Worm (Caenorhabditis elegans) whole organism, young adult: Measurements from ENCODE around the gene F22B3.10.

ENCODE experiments used
- C17E4.6 ChIP-seq: fragments of 200-800 bp; sonication (Bioruptor generic); IDR thresholded peaks from 2 replicates; pipeline ENCODE4 v1.3.6; 2022; ENCODE audit warnings: missing genetic modification reagents, missing genetic modification characterization, missing compliant biosample characterization
- F37B4.10 ChIP-seq: fragments of 200-800 bp; sonication (Bioruptor generic); IDR thresholded peaks from 2 replicates; pipeline ENCODE4 v1.3.6; 2022; ENCODE audit warnings: missing genetic modification characterization, missing compliant biosample characterization
- F49E8.2 ChIP-seq: sonication (generic microtip); optimal IDR thresholded peaks from 3 replicates; lab custom pipeline; 2017; ENCODE audit warnings: missing genetic modification characterization, mild to moderate bottlenecking, missing compliant biosample characterization, antibody characterized with exemption, moderate library complexity; ENCODE audit not compliant: insufficient read depth
- F55B11.4 ChIP-seq: sonication (generic microtip); optimal IDR thresholded peaks from 2 replicates; lab custom pipeline; 2016; ENCODE audit warnings: missing compliant biosample characterization, missing genetic modification characterization, borderline replicate concordance; ENCODE audit not compliant: insufficient read depth
- Y56A3A.18 ChIP-seq: fragments of 200-800 bp; sonication (Bioruptor generic); IDR thresholded peaks from 2 replicates; pipeline ENCODE4 v1.3.6; 2022; ENCODE audit warnings: missing genetic modification reagents, missing genetic modification characterization, missing compliant biosample characterization
- Y67H2A.10 ChIP-seq: fragments of 200-800 bp; sonication (Bioruptor generic); conservative IDR thresholded peaks from 2 replicates; pipeline ENCODE4 v1.3.6; 2022; ENCODE audit warnings: missing genetic modification reagents, missing genetic modification characterization, missing compliant biosample characterization
- akir-1 ChIP-seq: fragments of 200-800 bp; sonication (Bioruptor generic); optimal IDR thresholded peaks from 2 replicates; lab custom pipeline; 2018; ENCODE audit warnings: mild to moderate bottlenecking, missing genetic modification characterization, moderate library complexity, missing compliant biosample characterization
- atf-7 ChIP-seq: sonication (generic microtip); optimal IDR thresholded peaks from 2 replicates; lab custom pipeline; 2017; ENCODE audit warnings: mild to moderate bottlenecking, missing genetic modification characterization, missing compliant biosample characterization
- attf-5 ChIP-seq: fragments of 200-800 bp; sonication (Bioruptor generic); optimal IDR thresholded peaks from 2 replicates; lab custom pipeline; 2018; ENCODE audit warnings: mild to moderate bottlenecking, missing genetic modification characterization, missing compliant biosample characterization
- bed-1 ChIP-seq: fragments of 200-800 bp; sonication (Bioruptor generic); IDR thresholded peaks from 2 replicates; pipeline ENCODE4 v1.3.6; 2022; ENCODE audit warnings: missing genetic modification reagents, missing genetic modification characterization, missing compliant biosample characterization
- ceh-100 ChIP-seq: fragments of 200-800 bp; sonication (Bioruptor generic); IDR thresholded peaks from 2 replicates; pipeline ENCODE4 v1.3.6; 2022; ENCODE audit warnings: missing genetic modification reagents, missing genetic modification characterization, missing compliant biosample characterization
- ceh-40 ChIP-seq: fragments of 200-800 bp; sonication (Bioruptor generic); IDR thresholded peaks from 2 replicates; pipeline ENCODE4 v1.3.6; 2022; ENCODE audit warnings: missing genetic modification characterization, missing compliant biosample characterization
- ceh-91 ChIP-seq: fragments of 200-800 bp; sonication (Bioruptor generic); IDR thresholded peaks from 2 replicates; pipeline ENCODE4 v1.3.6; 2022; ENCODE audit warnings: missing genetic modification reagents, missing genetic modification characterization, missing compliant biosample characterization
- egrh-3 ChIP-seq: fragments of 200-800 bp; sonication (Bioruptor generic); IDR thresholded peaks from 2 replicates; pipeline ENCODE4 v1.3.6; 2022; ENCODE audit warnings: missing genetic modification reagents, missing genetic modification characterization, missing compliant biosample characterization
- ekl-4 ChIP-seq: fragments of 200-800 bp; sonication (Bioruptor generic); IDR thresholded peaks from 2 replicates; pipeline ENCODE4 v1.3.6; 2022; ENCODE audit warnings: missing genetic modification reagents, missing genetic modification characterization, missing compliant biosample characterization
- ets-4 ChIP-seq: fragments of 200-800 bp; sonication (Bioruptor generic); optimal IDR thresholded peaks from 2 replicates; lab custom pipeline; 2018; ENCODE audit warnings: mild to moderate bottlenecking, missing genetic modification characterization, missing compliant biosample characterization
- gei-17 ChIP-seq: fragments of 200-800 bp; sonication (Bioruptor generic); optimal IDR thresholded peaks from 2 replicates; lab custom pipeline; 2018; ENCODE audit warnings: mild to moderate bottlenecking, missing genetic modification characterization, missing compliant biosample characterization
- hmg-20 ChIP-seq: fragments of 200-800 bp; sonication (Bioruptor generic); IDR thresholded peaks from 2 replicates; pipeline ENCODE4 v1.3.6; 2022; ENCODE audit warnings: missing genetic modification reagents, missing genetic modification characterization, missing compliant biosample characterization
- lin-26 ChIP-seq: fragments of 200-800 bp; sonication (Bioruptor generic); IDR thresholded peaks from 2 replicates; pipeline ENCODE4 v1.3.6; 2022; ENCODE audit warnings: missing genetic modification reagents, missing genetic modification characterization, missing compliant biosample characterization
- lin-35 ChIP-seq, 3 experiments: fragments of 150-350 bp in 2 of 3; sonication (generic microtip) in 1 of 3; optimal IDR thresholded peaks; 2 replicates each; lab custom pipeline; 2014 to 2018; ENCODE audit warnings: missing biosample characterization in 3 of 3, missing genetic modification characterization in 3 of 3, missing genetic modification reagents in 3 of 3
- lin-54 ChIP-seq: fragments of 200-800 bp; sonication (Bioruptor generic); optimal IDR thresholded peaks from 2 replicates; lab custom pipeline; 2018; ENCODE audit warnings: mild to moderate bottlenecking, missing genetic modification characterization, missing compliant biosample characterization
- lir-1 ChIP-seq: fragments of 200-800 bp; sonication (Bioruptor generic); conservative IDR thresholded peaks from 2 replicates; pipeline ENCODE4 v1.3.6; 2022; ENCODE audit warnings: missing genetic modification reagents, missing genetic modification characterization, missing compliant biosample characterization
- madf-8 ChIP-seq: fragments of 200-800 bp; sonication (Bioruptor generic); conservative IDR thresholded peaks from 2 replicates; pipeline ENCODE4 v1.3.6; 2022; ENCODE audit warnings: missing genetic modification reagents, missing genetic modification characterization, missing compliant biosample characterization
- mcd-1 ChIP-seq: fragments of 200-800 bp; sonication (Bioruptor generic); IDR thresholded peaks from 2 replicates; pipeline ENCODE4 v1.3.6; 2022; ENCODE audit warnings: missing genetic modification reagents, missing genetic modification characterization, missing compliant biosample characterization
- mxl-1 ChIP-seq: sonication (generic microtip); optimal IDR thresholded peaks from 2 replicates; lab custom pipeline; 2016; ENCODE audit warnings: missing genetic modification characterization, missing compliant biosample characterization
- nhr-27 ChIP-seq: fragments of 200-800 bp; sonication (Bioruptor generic); optimal IDR thresholded peaks from 2 replicates; lab custom pipeline; 2018; ENCODE audit warnings: mild to moderate bottlenecking, missing genetic modification characterization, moderate library complexity, missing compliant biosample characterization
- nhr-90 ChIP-seq: sonication (generic microtip); optimal IDR thresholded peaks from 2 replicates; lab custom pipeline; 2016; ENCODE audit warnings: missing genotype, mild to moderate bottlenecking, missing genetic modification characterization, missing compliant biosample characterization
- pbrm-1 ChIP-seq: fragments of 200-800 bp; sonication (Bioruptor generic); IDR thresholded peaks from 2 replicates; pipeline ENCODE4 v1.3.6; 2022; ENCODE audit warnings: missing genetic modification reagents, missing genetic modification characterization, missing compliant biosample characterization
- rcor-1 ChIP-seq: fragments of 200-800 bp; sonication (Bioruptor generic); IDR thresholded peaks from 2 replicates; pipeline ENCODE4 v1.3.6; 2022; ENCODE audit warnings: missing genetic modification reagents, missing genetic modification characterization, missing compliant biosample characterization
- snpc-3.4 ChIP-seq: sonication (generic microtip); optimal IDR thresholded peaks from 2 replicates; lab custom pipeline; 2017; ENCODE audit warnings: missing genetic modification characterization, mild to moderate bottlenecking, missing compliant biosample characterization, antibody characterized with exemption, moderate library complexity, missing genotype, missing genetic modification reagents
- unc-130 ChIP-seq: sonication (generic microtip); optimal IDR thresholded peaks from 2 replicates; lab custom pipeline; 2016; ENCODE audit warnings: missing genetic modification reagents, missing genetic modification characterization, missing compliant biosample characterization
- zim-3 ChIP-seq: sonication (generic microtip); optimal IDR thresholded peaks from 2 replicates; lab custom pipeline; 2017; ENCODE audit warnings: mild to moderate bottlenecking, missing genetic modification characterization, moderate library complexity, missing compliant biosample characterization
- ztf-18 ChIP-seq: sonication (generic microtip); optimal IDR thresholded peaks from 2 replicates; lab custom pipeline; 2016; ENCODE audit warnings: missing genotype, mild to moderate bottlenecking, missing genetic modification characterization, missing compliant biosample characterization

F22B3.10 gene

DNA sequence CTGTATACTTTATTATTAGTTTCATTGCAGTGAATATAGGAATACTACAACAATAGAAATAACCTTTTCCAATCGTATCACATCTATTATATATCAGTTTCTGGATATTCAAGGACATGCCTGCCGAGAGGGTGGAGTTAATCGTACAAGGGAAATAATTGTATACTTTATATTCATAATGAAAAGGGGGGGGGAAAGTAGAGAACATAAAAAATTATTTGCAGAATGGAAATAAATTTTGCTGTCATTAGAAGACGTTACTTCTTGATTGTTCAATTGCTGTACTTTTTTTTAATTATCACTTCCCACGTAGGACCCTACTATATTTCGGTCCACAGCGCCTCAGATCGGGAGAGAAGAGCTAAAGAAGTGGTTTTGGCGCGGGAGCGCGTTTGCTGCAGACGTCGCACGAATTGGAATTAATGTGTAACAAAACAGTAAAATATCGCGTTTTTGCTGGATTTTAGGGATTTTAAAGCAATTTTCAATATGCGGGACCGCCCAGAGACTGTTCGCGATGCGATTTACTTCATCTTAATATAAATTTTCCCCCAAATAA is 16.5 kb downstream of the F22B3.10 start, which contains the start of gene dsl-6:
dsl-6 (minus strand) TSS at position 51 of the 559 bp plus-strand sequence.
- TF ChIP-seq mcd-1 (GFP tag; lab: Robert Waterston, UW) (0 out of 2 replicates have a peak, but pooled peaks have one; percentile 30), ceh-100 (GFP tag; lab: Robert Waterston, UW) (peak; percentile 53)

DNA sequence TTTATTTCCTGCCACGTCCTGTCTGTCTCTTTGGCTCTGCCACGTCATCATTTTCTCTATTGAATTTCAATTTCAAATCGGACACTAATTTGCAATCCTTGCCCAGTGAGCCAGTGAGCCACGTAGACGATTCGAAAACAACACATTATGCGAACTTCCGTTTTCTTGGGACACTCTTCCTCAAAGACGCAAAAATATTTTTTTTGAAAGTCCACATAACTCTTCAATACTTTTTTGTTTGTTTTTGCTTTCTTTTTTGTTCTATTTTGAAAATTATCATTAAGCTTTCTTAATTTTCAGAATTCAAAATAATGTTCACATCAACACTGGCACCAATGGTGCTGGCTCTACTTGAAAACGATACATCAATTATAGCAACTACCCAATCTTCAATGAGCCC is 20.6 kb downstream of the F22B3.10 start, which contains the start of gene tag-89:
tag-89 (plus strand) TSS at position 301 of the 400 bp plus-strand sequence.
- TF ChIP-seq madf-8 (GFP tag; lab: Robert Waterston, UW) (no peak), bed-1 (GFP tag; lab: Robert Waterston, UW) (no peak), gei-17 (no peak), Y67H2A.10 (GFP tag; lab: Robert Waterston, UW) (no peak), F37B4.10 (GFP tag; lab: Robert Waterston, UW) (no peak), C17E4.6 (GFP tag; lab: Robert Waterston, UW) (no peak), ets-4 (GFP tag; lab: Kevin White, UChicago) (no peak), unc-130 (GFP tag; lab: Kevin White, UChicago) (no peak), zim-3 (tag; lab: Kevin White, UChicago) (no peak), attf-5 (no peak)

DNA sequence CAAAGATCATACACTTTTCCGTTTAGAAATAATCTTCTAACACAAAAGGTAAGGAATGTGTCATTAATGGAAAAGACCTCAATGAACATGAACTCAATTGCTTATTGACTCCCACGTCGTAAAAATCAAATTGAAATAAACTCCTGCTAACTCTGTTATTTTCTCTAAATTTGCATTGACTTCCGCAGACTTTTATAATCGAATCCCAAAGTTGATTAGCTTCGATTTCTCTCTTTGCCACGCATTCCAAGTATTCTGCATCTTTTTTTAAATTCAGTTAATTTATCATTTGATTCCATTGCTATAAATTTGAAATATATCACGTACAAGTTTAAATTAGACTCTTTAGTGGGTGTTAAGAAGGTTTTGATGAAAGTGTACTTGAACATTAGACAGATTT is 26.1 kb downstream of the F22B3.10 start:
- TF ChIP-seq atf-7 (tag; lab: Kevin White, UChicago) = no peak
- TF ChIP-seq akir-1 (GFP tag; lab: Kevin White, UChicago) = no peak
- TF ChIP-seq ceh-40 (GFP tag; lab: Robert Waterston, UW) = no peak
- TF ChIP-seq F49E8.2 (tag; lab: Kevin White, UChicago) = no peak
- TF ChIP-seq egrh-3 (GFP tag; lab: Robert Waterston, UW) = no peak
- no peak for TF ChIP-seq lin-26 (GFP tag; lab: Robert Waterston, UW)
- TF ChIP-seq, all 124 proteins: peak for 0

DNA sequence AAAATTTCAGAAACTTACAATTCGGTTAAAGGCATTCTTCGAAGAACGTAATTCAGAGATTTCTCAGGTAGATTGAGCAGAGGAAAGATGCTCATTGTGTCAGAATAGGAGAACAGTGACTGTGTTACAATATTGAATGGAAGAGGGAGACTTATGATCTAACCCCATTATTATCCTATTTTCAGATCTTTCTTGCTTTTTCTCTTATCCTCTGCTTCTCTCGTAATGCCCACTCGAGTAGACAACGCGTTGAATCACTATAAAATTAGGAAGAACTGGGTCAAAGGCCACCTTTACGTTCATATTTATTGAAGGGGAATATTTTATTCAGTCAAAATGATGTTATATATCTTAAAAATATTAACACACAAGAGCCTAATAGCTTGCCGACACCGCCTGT is 35.6 kb downstream of the F22B3.10 start, which contains the start of gene fbxb-76:
fbxb-76 (minus strand) TSS at position 101 of the 400 bp plus-strand sequence.
- no peak for TF ChIP-seq pbrm-1 (GFP tag; lab: Robert Waterston, UW)
- no peak for TF ChIP-seq F49E8.2 (tag; lab: Kevin White, UChicago)
- no peak for TF ChIP-seq hmg-20 (GFP tag; lab: Robert Waterston, UW)
- TF ChIP-seq ekl-4 (GFP tag; lab: Robert Waterston, UW) = no peak
- TF ChIP-seq ztf-18 = no peak
- no peak for TF ChIP-seq egrh-3 (GFP tag; lab: Robert Waterston, UW)
- TF ChIP-seq snpc-3.4 (tag; lab: Kevin White, UChicago) = no peak
- TF ChIP-seq lir-1 = no peak
- TF ChIP-seq lin-35 (GFP tag; optimal IDR thresholded peaks at IDR 0.05; lab: Kevin White, UChicago) = no peak
- no peak for TF ChIP-seq F55B11.4
- no peak for TF ChIP-seq ceh-91 (GFP tag; lab: Robert Waterston, UW)
- TF ChIP-seq mxl-1 = no peak
- TF ChIP-seq Y56A3A.18 (GFP tag; lab: Robert Waterston, UW) = no peak
- TF ChIP-seq nhr-27 (tag; lab: Kevin White, UChicago) = no peak
- TF ChIP-seq ets-4 (GFP tag; lab: Kevin White, UChicago) = no peak
- TF ChIP-seq rcor-1 (GFP tag; lab: Robert Waterston, UW) = no peak
- no peak for TF ChIP-seq nhr-90 (tag; lab: Kevin White, UChicago)
- TF ChIP-seq lin-54 (GFP tag; lab: Kevin White, UChicago) = no peak
